Fruit fly (Drosophila melanogaster): Measurements from ENCODE around the gene Dph5.

DNA sequence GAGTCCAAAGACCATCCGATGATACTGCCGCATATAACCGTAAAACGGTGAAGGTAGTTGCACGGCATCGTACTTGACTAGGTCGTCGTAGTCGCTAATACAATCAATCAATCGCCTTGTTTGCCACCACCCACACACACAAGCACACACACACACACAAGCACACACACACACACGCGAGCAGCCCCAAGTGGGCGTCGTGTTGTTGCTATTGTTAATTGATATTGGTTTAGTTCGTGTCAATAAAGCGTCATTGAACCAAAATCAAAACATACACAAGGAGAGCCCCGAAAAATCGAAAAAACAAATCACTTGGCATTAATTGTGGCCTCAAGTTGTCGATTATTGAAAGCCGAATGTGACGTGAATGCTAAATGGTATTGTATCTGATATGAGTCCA lies 13.4 kb upstream of the Dph5 start:
- TF ChIP-seq insv (optimal IDR thresholded peaks at IDR 0.05): no peak
- no peak for TF ChIP-seq ttk (optimal IDR thresholded peaks at IDR 0.05)
